Worm (Caenorhabditis elegans) whole organism, L4 larva: Measurements from ENCODE around the gene R05F9.11.

Source experiments
- F10B5.3 ChIP-seq: sonication (generic microtip); optimal IDR thresholded peaks from 2 replicates; lab custom pipeline; 2016; ENCODE audit warnings: mild to moderate bottlenecking, missing genetic modification characterization, missing compliant biosample characterization
- F44E2.7 ChIP-seq: fragments of 200-800 bp; sonication (Bioruptor generic); IDR thresholded peaks from 2 replicates; pipeline ENCODE4 v2.1.2; 2022; ENCODE audit warnings: missing genetic modification characterization, missing compliant biosample characterization
- F49E8.2 ChIP-seq: sonication (generic microtip); optimal IDR thresholded peaks from 2 replicates; lab custom pipeline; 2016; ENCODE audit warnings: missing compliant biosample characterization, mild to moderate bottlenecking, missing genetic modification characterization, borderline replicate concordance
- R02D3.7 ChIP-seq: fragments of 150-350 bp; sonication (generic microtip); optimal IDR thresholded peaks from 3 replicates; lab custom pipeline; 2014; ENCODE audit warnings: missing biosample characterization, missing genetic modification characterization
- T20F7.1 ChIP-seq: fragments of 200-800 bp; sonication (Bioruptor generic); optimal IDR thresholded peaks from 2 replicates; lab custom pipeline; 2018; ENCODE audit warnings: mild to moderate bottlenecking, missing genetic modification characterization, missing compliant biosample characterization
- Y75B8A.6 ChIP-seq: fragments of 200-800 bp; sonication (Bioruptor generic); IDR thresholded peaks from 2 replicates; pipeline ENCODE4 v1.3.6; 2022; ENCODE audit warnings: missing genetic modification reagents, missing genetic modification characterization, missing compliant biosample characterization
- ZK337.2 ChIP-seq: fragments of 200-800 bp; sonication (Bioruptor generic); IDR thresholded peaks from 2 replicates; pipeline ENCODE4 v1.3.6; 2022; ENCODE audit warnings: missing genetic modification reagents, missing genetic modification characterization, missing compliant biosample characterization
- aha-1 ChIP-seq: fragments of 150-350 bp; peaks from one replicate; lab custom pipeline; 2014; ENCODE audit warnings: missing biosample characterization, missing genetic modification characterization
- ceh-44 ChIP-seq: fragments of 200-800 bp; sonication (Bioruptor generic); IDR thresholded peaks from 2 replicates; pipeline ENCODE4 v1.3.6; 2022; ENCODE audit warnings: missing genetic modification reagents, missing genetic modification characterization, missing compliant biosample characterization
- daf-19 ChIP-seq: fragments of 200-800 bp; sonication (Bioruptor generic); conservative IDR thresholded peaks from 2 replicates; pipeline ENCODE4 v1.3.6; 2022; ENCODE audit warnings: missing genetic modification characterization, missing compliant biosample characterization
- dmd-6 ChIP-seq: fragments of 200-800 bp; sonication (Bioruptor generic); IDR thresholded peaks from 2 replicates; pipeline ENCODE4 v1.3.6; 2022; ENCODE audit warnings: missing genetic modification reagents, missing genetic modification characterization, missing compliant biosample characterization
- dmd-8 ChIP-seq: fragments of 200-800 bp; sonication (Bioruptor generic); IDR thresholded peaks from 2 replicates; pipeline ENCODE4 v1.3.6; 2022; ENCODE audit warnings: missing genetic modification characterization, missing compliant biosample characterization
- dmd-9 ChIP-seq: fragments of 200-800 bp; sonication (Bioruptor generic); IDR thresholded peaks from 2 replicates; pipeline ENCODE4 v1.3.6; 2022; ENCODE audit warnings: missing genetic modification reagents, missing genetic modification characterization, missing compliant biosample characterization
- dve-1 ChIP-seq: sonication (generic microtip); optimal IDR thresholded peaks from 2 replicates; lab custom pipeline; 2017; ENCODE audit warnings: antibody characterized with exemption, mild to moderate bottlenecking, missing genetic modification characterization, missing compliant biosample characterization; ENCODE audit not compliant: insufficient read depth
- egl-27 ChIP-seq: sonication (generic microtip); optimal IDR thresholded peaks from 3 replicates; lab custom pipeline; 2017; ENCODE audit warnings: missing biosample characterization, missing genetic modification reagents, missing genetic modification characterization
- hlh-11 ChIP-seq: fragments of 200-800 bp; sonication (Bioruptor generic); optimal IDR thresholded peaks from 2 replicates; lab custom pipeline; 2018; ENCODE audit warnings: mild to moderate bottlenecking, missing genetic modification characterization, missing compliant biosample characterization
- lin-1 ChIP-seq: fragments of 200-800 bp; sonication (Bioruptor generic); IDR thresholded peaks from 2 replicates; pipeline ENCODE4 v1.3.6; 2022; ENCODE audit warnings: missing genetic modification reagents, missing genetic modification characterization, missing compliant biosample characterization
- lin-38 ChIP-seq: fragments of 200-800 bp; sonication (Bioruptor generic); IDR thresholded peaks from 2 replicates; pipeline ENCODE4 v1.3.6; 2022; ENCODE audit warnings: missing genetic modification reagents, missing genetic modification characterization, missing compliant biosample characterization
- madf-9 ChIP-seq: fragments of 200-800 bp; sonication (Bioruptor generic); conservative IDR thresholded peaks from 2 replicates; pipeline ENCODE4 v1.3.6; 2022; ENCODE audit warnings: missing genetic modification reagents, missing genetic modification characterization, missing compliant biosample characterization
- mxl-3 ChIP-seq: fragments of 200-800 bp; sonication (Bioruptor generic); optimal IDR thresholded peaks from 2 replicates; lab custom pipeline; 2018; ENCODE audit warnings: mild to moderate bottlenecking, missing genetic modification characterization, missing compliant biosample characterization
- nhr-10 ChIP-seq: fragments of 150-350 bp; optimal IDR thresholded peaks from 2 replicates; lab custom pipeline; 2014; ENCODE audit warnings: missing biosample characterization, missing genetic modification characterization
- nhr-11 ChIP-seq: fragments of 150-350 bp; optimal IDR thresholded peaks from 2 replicates; lab custom pipeline; 2014; ENCODE audit warnings: missing biosample characterization, missing genetic modification characterization
- nhr-237 ChIP-seq: sonication (generic microtip); optimal IDR thresholded peaks from 2 replicates; lab custom pipeline; 2017; ENCODE audit warnings: missing biosample characterization, missing genetic modification characterization
- nhr-28 ChIP-seq: fragments of 150-350 bp; optimal IDR thresholded peaks from 2 replicates; lab custom pipeline; 2014; ENCODE audit warnings: missing biosample characterization, missing genetic modification characterization
- nhr-41 ChIP-seq: fragments of 200-800 bp; sonication (Bioruptor generic); IDR thresholded peaks from 2 replicates; pipeline ENCODE4 v1.3.6; 2022; ENCODE audit warnings: missing genetic modification reagents, missing genetic modification characterization, missing compliant biosample characterization
- nhr-76 ChIP-seq: fragments of 150-350 bp; optimal IDR thresholded peaks from 2 replicates; lab custom pipeline; 2014; ENCODE audit warnings: missing biosample characterization, missing genetic modification characterization
- nhr-77 ChIP-seq: fragments of 150-350 bp; optimal IDR thresholded peaks from 2 replicates; lab custom pipeline; 2014; ENCODE audit warnings: missing biosample characterization, missing genetic modification characterization
- pha-4 ChIP-seq, 2 experiments: fragments of 150-350 bp in 1 of 2; fragments of 200-800 bp in 1 of 2; sonication (Bioruptor generic) in 1 of 2; IDR thresholded peaks in 1 of 2; optimal IDR thresholded peaks in 1 of 2; 2 replicates each; pipeline versions ENCODE4 v1.3.6 to Lab custom; 2014 to 2022; ENCODE audit warnings: missing genetic modification characterization in 2 of 2, missing genetic modification reagents in 2 of 2, missing biosample characterization in 1 of 2, missing compliant biosample characterization in 1 of 2
- php-3 ChIP-seq: fragments of 200-800 bp; sonication (Bioruptor generic); IDR thresholded peaks from 2 replicates; pipeline ENCODE4 v1.3.6; 2022; ENCODE audit warnings: missing genetic modification reagents, missing genetic modification characterization, missing compliant biosample characterization
- pqm-1 ChIP-seq: sonication (generic microtip); optimal IDR thresholded peaks from 2 replicates; lab custom pipeline; 2017; ENCODE audit warnings: missing biosample characterization, missing genetic modification characterization
- rbr-2 ChIP-seq: sonication (generic microtip); optimal IDR thresholded peaks from 2 replicates; lab custom pipeline; 2016; ENCODE audit warnings: missing genotype, missing genetic modification characterization, missing compliant biosample characterization
- unc-62 ChIP-seq, 3 experiments: fragments of 150-350 bp in 1 of 3; sonication (generic microtip); optimal IDR thresholded peaks in 2 of 3; peaks in 1 of 3; 1 replicate in 1 of 3; 2 replicates in 2 of 3; lab custom pipeline; 2014 to 2017; ENCODE audit warnings: missing biosample characterization in 3 of 3, missing genetic modification characterization in 3 of 3, missing genetic modification reagents in 3 of 3, missing genotype in 1 of 3
- zag-1 ChIP-seq: fragments of 150-350 bp; optimal IDR thresholded peaks from 2 replicates; lab custom pipeline; 2014; ENCODE audit warnings: missing biosample characterization, missing genetic modification characterization
- zip-11 ChIP-seq: fragments of 200-800 bp; sonication (Bioruptor generic); IDR thresholded peaks from 2 replicates; pipeline ENCODE4 v1.3.6; 2022; ENCODE audit warnings: missing genetic modification characterization, missing compliant biosample characterization
- ztf-11 ChIP-seq: fragments of 150-350 bp; optimal IDR thresholded peaks from 2 replicates; lab custom pipeline; 2014; ENCODE audit warnings: missing biosample characterization, missing genetic modification characterization
- ztf-7 ChIP-seq: fragments of 150-350 bp; optimal IDR thresholded peaks from 2 replicates; lab custom pipeline; 2014; ENCODE audit warnings: missing biosample characterization, missing genetic modification characterization

R05F9.11 gene

ce11 chrII:4925198-4925764 lies 11.3 kb upstream of the R05F9.11 start, which contains the start of gene aagr-2 (continued):
- TF ChIP-seq nhr-41 (GFP tag; lab: Robert Waterston, UW) (peak; percentile 77; the same call in 1 of the 2 replicates), zip-11 (GFP tag; lab: Robert Waterston, UW) (no peak), Y75B8A.6 (GFP tag; lab: Robert Waterston, UW) (no peak), F49E8.2 (tag; lab: Kevin White, UChicago) (no peak), zag-1 (tag; lab: Kevin White, UChicago) (no peak), lin-1 (GFP tag; lab: Robert Waterston, UW) (peak; percentile 54), R02D3.7 (no peak), F10B5.3 (tag; lab: Kevin White, UChicago) (no peak), nhr-10 (tag; lab: Kevin White, UChicago) (no peak), ztf-7 (tag; lab: Kevin White, UChicago) (no peak), nhr-237 (tag; lab: Kevin White, UChicago) (no peak), pha-4 (GFP tag; IDR thresholded peaks at IDR 0.05; lab: Robert Waterston, UW) (no peak; the same call in 1 of the 2 replicates), pha-4 (tag; optimal IDR thresholded peaks at IDR 0.05; lab: Kevin White, UChicago) (no peak), mxl-3 (peak; percentile 75), nhr-77 (peak; percentile 51), lin-38 (no peak), rbr-2 (tag; lab: Kevin White, UChicago) (no peak), nhr-76 (tag; lab: Kevin White, UChicago) (no peak), daf-19 (GFP tag; lab: Robert Waterston, UW) (no peak), ZK337.2 (no peak), F44E2.7 (no peak), ceh-44 (GFP tag; lab: Robert Waterston, UW) (no peak), php-3 (GFP tag; lab: Robert Waterston, UW) (peak; percentile 60)

- no peak for TF ChIP-seq egl-27 (tag; lab: Kevin White, UChicago)
- peak; percentile 12 for TF ChIP-seq aha-1
- TF ChIP-seq dmd-6, result no peak
- TF ChIP-seq dmd-8 (GFP tag; lab: Robert Waterston, UW), result no peak
- TF ChIP-seq unc-62 (GFP tag; optimal IDR thresholded peaks at IDR 0.05 in 1 of 2; lab: Kevin White, UChicago), result peak in 1 of 2 experiments; percentile 96
- TF ChIP-seq unc-62 (tag; optimal IDR thresholded peaks at IDR 0.05; lab: Kevin White, UChicago), result no peak
Observed at ce11 chrII:4924729-4925128, 10.7 kb upstream of the R05F9.11 start.

ce11 chrII:4920608-4921007 lies 6.6 kb upstream of the R05F9.11 start:
- TF ChIP-seq unc-62 (GFP tag; optimal IDR thresholded peaks at IDR 0.05 in 1 of 2; lab: Kevin White, UChicago) (no peak), unc-62 (tag; optimal IDR thresholded peaks at IDR 0.05; lab: Kevin White, UChicago) (no peak), R02D3.7 (no peak), nhr-28 (tag; lab: Kevin White, UChicago) (peak; percentile 17), T20F7.1 (no peak), pqm-1 (tag; lab: Kevin White, UChicago) (peak; percentile 63), madf-9 (no peak), dve-1 (peak; percentile 42), hlh-11 (tag; lab: Kevin White, UChicago) (peak; percentile 6), mxl-3 (no peak), dmd-9 (no peak), ztf-11 (tag; lab: Kevin White, UChicago) (no peak)

- peak in 1 of 2 experiments; percentile 62 for TF ChIP-seq unc-62 (GFP tag; optimal IDR thresholded peaks at IDR 0.05 in 1 of 2; lab: Kevin White, UChicago)
- no peak for TF ChIP-seq unc-62 (tag; optimal IDR thresholded peaks at IDR 0.05; lab: Kevin White, UChicago)
- no peak for TF ChIP-seq nhr-11
Observed at ce11 chrII:4918501-4919021, 4.5 kb upstream of the R05F9.11 start.
